Worm (Caenorhabditis elegans) whole organism, L3 larva: ENCODE results near the gene srx-84.

Source experiments
- ZK546.5 ChIP-seq: sonication (generic microtip); optimal IDR thresholded peaks from 2 replicates; lab custom pipeline; 2017; ENCODE audit warnings: missing biosample characterization, missing genetic modification characterization
- aly-2 ChIP-seq: fragments of 150-350 bp; optimal IDR thresholded peaks from 2 replicates; lab custom pipeline; 2014; ENCODE audit warnings: missing biosample characterization, missing genetic modification characterization
- fos-1 ChIP-seq: fragments of 150-350 bp; optimal IDR thresholded peaks from 2 replicates; lab custom pipeline; 2014; ENCODE audit warnings: missing biosample characterization, missing genetic modification characterization
- jun-1 ChIP-seq: fragments of 150-350 bp; optimal IDR thresholded peaks from 2 replicates; lab custom pipeline; 2014; ENCODE audit warnings: missing biosample characterization, missing genetic modification reagents, missing genetic modification characterization
- nhr-12 ChIP-seq: fragments of 150-350 bp; optimal IDR thresholded peaks from 2 replicates; lab custom pipeline; 2014; ENCODE audit warnings: missing biosample characterization, missing genetic modification characterization
- nhr-237 ChIP-seq: fragments of 150-350 bp; optimal IDR thresholded peaks from 2 replicates; lab custom pipeline; 2014; ENCODE audit warnings: missing biosample characterization, missing genetic modification characterization
- nhr-28 ChIP-seq: fragments of 150-350 bp; optimal IDR thresholded peaks from 2 replicates; lab custom pipeline; 2014; ENCODE audit warnings: missing biosample characterization, missing genetic modification characterization
- pha-4 ChIP-seq: fragments of 150-350 bp; optimal IDR thresholded peaks from 2 replicates; lab custom pipeline; 2014; ENCODE audit warnings: missing biosample characterization, missing genetic modification reagents, missing genetic modification characterization
- snpc-4 ChIP-seq: fragments of 150-350 bp; optimal IDR thresholded peaks from 2 replicates; lab custom pipeline; 2014; ENCODE audit warnings: missing biosample characterization, missing genetic modification characterization
- ztf-4 ChIP-seq: fragments of 150-350 bp; optimal IDR thresholded peaks from 2 replicates; lab custom pipeline; 2014; ENCODE audit warnings: missing biosample characterization, missing genetic modification characterization

DNA sequence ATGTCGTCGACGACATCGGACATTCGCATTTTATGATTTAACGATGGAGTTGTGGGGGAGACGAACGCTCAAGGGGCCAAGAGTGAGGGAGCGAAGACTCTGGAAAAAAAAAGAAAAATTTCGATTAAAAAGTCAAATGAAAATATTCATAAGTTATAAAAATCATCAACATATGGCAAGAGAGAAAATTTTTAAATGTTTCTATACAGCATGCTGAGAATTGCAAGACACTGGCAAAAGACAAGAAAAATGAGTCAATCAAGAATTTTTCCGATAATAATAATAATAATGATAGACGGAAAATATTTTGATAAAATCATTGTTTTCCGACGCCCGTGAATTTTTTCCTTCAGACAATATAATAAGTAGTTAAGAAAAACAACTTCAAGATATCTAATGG, 38.3 kb downstream of the srx-84 start, which contains the start of gene sipa-1:
- TF ChIP-seq pha-4 (no peak), snpc-4 (tag; lab: Kevin White, UChicago) (no peak), jun-1 (tag; lab: Kevin White, UChicago) (no peak), nhr-12 (no peak), nhr-237 (tag; lab: Kevin White, UChicago) (no peak), aly-2 (tag; lab: Kevin White, UChicago) (no peak), ztf-4 (tag; lab: Kevin White, UChicago) (no peak), fos-1 (tag; lab: Kevin White, UChicago) (no peak), ZK546.5 (no peak), nhr-28 (tag; lab: Kevin White, UChicago) (no peak)
